Worm (Caenorhabditis elegans) whole organism, L4 larva: ENCODE measurements around the gene M04G7.1.

Experiments used
- egl-27 ChIP-seq: sonication (generic microtip); optimal IDR thresholded peaks from 3 replicates; lab custom pipeline; 2017; ENCODE audit warnings: missing biosample characterization, missing genetic modification reagents, missing genetic modification characterization
- nhr-11 ChIP-seq: fragments of 150-350 bp; optimal IDR thresholded peaks from 2 replicates; lab custom pipeline; 2014; ENCODE audit warnings: missing biosample characterization, missing genetic modification characterization

DNA sequence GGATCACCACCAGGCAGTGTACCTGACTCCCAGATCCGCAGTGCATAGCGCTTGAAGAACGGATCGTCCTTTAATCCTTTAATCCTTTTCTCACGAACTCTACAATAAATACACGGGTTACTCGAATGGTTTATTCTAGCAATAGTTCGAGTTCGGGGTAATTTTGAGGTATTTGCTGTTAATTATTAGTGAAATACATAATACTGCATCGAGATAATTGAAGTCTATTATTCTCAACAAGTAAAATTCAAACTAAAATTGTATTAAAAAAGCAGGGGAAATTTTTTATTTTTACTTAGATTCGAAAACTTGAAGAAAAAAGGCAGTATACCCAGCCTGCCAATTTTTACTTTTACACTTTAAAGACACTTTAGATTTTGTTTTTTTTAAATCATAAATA, 45.6 kb upstream of the M04G7.1 start, which contains the start of gene kgb-1:
- TF ChIP-seq egl-27 (tag; lab: Kevin White, UChicago) (no peak), nhr-11 (tag; lab: Kevin White, UChicago) (no peak)
